Fruit fly (Drosophila melanogaster): ENCODE measurements around the gene CG14883.

DNA sequence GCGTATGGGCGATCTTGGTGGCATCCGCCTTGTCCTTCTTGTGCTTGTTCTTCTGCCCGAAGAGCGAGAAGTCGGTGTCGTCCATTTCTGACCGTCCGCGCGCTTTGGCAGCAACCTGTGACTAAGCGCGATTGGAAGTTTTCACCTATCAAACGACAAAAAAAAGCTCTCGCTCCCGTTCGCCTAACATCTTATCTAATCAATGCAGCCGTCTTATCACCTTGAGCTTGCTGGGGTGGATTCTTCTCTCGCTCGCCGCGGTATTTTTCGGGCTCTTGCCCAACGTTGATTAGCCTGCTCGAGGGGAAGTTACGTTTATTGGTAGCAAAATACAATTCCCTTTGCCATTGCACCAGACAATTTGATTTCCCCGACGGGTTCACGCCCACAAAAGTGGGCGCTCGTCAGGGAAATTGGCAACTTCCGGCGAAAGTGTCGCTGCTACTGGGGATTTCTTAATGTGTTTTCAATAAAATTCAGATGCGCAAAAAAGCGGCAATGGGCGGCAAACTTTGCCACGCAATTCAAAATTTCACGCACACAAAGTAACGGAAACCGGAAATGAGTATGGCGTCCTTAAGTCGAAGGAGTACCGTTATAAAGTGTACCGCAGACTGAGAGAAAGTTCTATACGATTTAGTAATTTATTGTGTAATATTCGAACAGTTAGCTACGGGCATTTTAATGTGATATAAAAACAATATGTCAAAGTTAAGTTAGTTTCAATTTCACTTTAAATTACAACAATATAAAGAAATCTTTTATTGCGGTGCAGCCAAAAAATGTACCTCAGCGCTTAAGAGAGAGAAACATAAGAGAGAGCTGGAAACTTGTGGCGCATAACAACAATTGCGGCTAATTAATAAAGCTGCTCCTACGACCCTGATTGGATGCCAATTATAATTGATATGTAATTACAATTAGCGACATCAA, 45.3 kb downstream of the CG14883 start, which contains the start of gene Decay:
- TF ChIP-seq Myc (optimal IDR thresholded peaks at IDR 0.05) (no peak), h (optimal IDR thresholded peaks at IDR 0.05) (no peak), Sin3A (optimal IDR thresholded peaks at IDR 0.05) (no peak), psq (optimal IDR thresholded peaks at IDR 0.05) (no peak)

All from Kc167 (cell line).